Worm (Caenorhabditis elegans): ENCODE results near the gene C30G12.4.

DNA sequence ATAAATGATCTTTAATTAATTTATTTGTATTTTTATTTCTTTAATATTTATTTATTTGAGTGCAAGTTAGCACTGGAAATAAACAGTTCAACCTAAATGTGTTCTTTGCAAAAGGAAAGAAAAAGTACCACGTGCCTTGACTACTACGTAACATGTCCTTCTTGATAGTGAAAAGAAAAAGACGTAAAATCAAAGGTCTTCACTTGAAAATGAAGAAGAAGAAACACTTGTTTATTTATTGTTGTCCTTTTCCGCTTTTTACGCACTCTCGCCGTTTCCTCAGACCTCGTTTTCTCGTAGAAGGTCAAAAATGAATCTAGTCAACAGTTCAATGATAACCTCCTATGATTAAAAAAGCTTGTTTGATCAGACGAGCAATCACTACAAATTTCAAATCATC, 16.0 kb downstream of the C30G12.4 start:
- TF ChIP-seq unc-55 (GFP tag; optimal IDR thresholded peaks at IDR 0.05) (no peak), fos-1 (tag; optimal IDR thresholded peaks at IDR 0.05) (peak; percentile 15), nhr-77 (tag; optimal IDR thresholded peaks at IDR 0.05) (no peak)

All from whole organism, L2 larva.